Fruit fly (Drosophila melanogaster) Kc167 (cell line): ENCODE measurements around the gene emb.

Source experiments
- Sin3A ChIP-seq: fragments of >200 bp; optimal IDR thresholded peaks from 2 replicates; lab custom pipeline; 2018; ENCODE audit warnings: missing external identifiers
- insv ChIP-seq: fragments of >200 bp; optimal IDR thresholded peaks from 3 replicates; lab custom pipeline; 2018; ENCODE audit warnings: missing external identifiers
- ttk ChIP-seq: sonication (Bioruptor generic); optimal IDR thresholded peaks from 2 replicates; lab custom pipeline; 2017; ENCODE audit warnings: missing external identifiers

DNA sequence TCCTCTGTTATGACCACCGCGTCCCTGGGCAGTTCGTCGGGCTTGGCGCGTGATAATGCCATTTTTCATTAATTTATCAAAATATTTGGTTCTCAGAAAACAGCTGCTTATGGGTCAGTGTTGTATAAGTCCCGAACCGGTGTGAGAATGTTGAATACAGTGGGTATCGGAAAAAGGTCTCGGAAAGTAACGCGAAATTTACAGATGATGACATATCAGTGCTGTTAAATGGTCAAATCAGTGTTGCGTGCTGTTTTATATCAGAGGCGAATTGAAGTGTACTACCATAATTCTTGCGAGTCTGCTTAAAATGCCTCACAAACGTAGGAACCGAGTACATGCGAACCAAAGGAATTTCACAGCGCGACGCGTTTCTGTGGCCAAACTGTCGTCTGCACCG lies 20.7 kb upstream of the emb start, which contains the start of the genes CG13392 and Rcd4:
- no peak for TF ChIP-seq Sin3A
- no peak for TF ChIP-seq ttk (lab: Kevin White, UChicago)
- TF ChIP-seq insv, result no peak
